Fruit fly (Drosophila melanogaster): Measurements from ENCODE around the gene Nelf-A.

DNA sequence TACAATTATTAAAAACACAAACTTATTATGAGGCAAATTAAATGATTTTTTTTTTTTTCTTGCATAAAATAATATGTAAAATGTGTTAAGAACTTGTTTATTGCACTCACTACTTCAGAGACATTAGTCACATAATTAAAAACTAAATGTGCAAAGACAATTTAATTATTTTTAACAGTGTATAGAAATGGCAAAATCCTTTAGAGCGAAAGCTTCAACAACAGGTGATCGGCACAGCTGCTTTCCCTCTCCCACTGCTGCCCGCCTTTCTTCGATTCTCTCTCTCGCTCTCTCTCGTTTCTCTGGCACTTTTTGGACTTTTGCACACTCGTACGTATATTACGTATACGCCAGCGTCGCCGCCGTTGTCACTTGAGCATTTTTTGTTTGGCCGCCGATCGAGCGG, 43.1 kb upstream of the Nelf-A start:
- TF ChIP-seq CG31441 (GFP tag; IDR thresholded peaks at IDR 0.05) (no peak), Abd-B (GFP tag; optimal IDR thresholded peaks at IDR 0.05) (no peak), lola (GFP tag; optimal IDR thresholded peaks at IDR 0.05) (no peak), trh (GFP tag; optimal IDR thresholded peaks at IDR 0.05) (no peak), h (optimal IDR thresholded peaks at IDR 0.05) (no peak), CG13624 (GFP tag; optimal IDR thresholded peaks at IDR 0.05) (no peak), CG7745 (tag; optimal IDR thresholded peaks at IDR 0.05) (no peak), Nf-YA (GFP tag; IDR thresholded peaks at IDR 0.05) (no peak), crol (GFP tag; IDR thresholded peaks at IDR 0.05) (no peak)
